Fruit fly (Drosophila melanogaster) whole organism: ENCODE data around the gene mRpL23.

Experiments
- CG8478 ChIP-seq: fragments of >200 bp; optimal IDR thresholded peaks from 2 replicates; lab custom pipeline; 2018; ENCODE audit warnings: inconsistent platforms
- Dll ChIP-seq: fragments of >200 bp; optimal IDR thresholded peaks from 2 replicates; lab custom pipeline; 2017
- EcR ChIP-seq, 2 experiments: fragments of >200 bp; optimal IDR thresholded peaks; 2 replicates each; lab custom pipeline; 2017; ENCODE audit warnings: missing biosample characterization in 2 of 2, missing genetic modification characterization in 2 of 2, missing genetic modification reagents in 2 of 2
- pan ChIP-seq: fragments of >200 bp; optimal IDR thresholded peaks from 2 replicates; lab custom pipeline; 2017
- psq ChIP-seq: fragments of >200 bp; optimal IDR thresholded peaks from 2 replicates; lab custom pipeline; 2017
- usp ChIP-seq: fragments of >200 bp; optimal IDR thresholded peaks from 2 replicates; lab custom pipeline; 2017; ENCODE audit warnings: missing biosample characterization, missing genetic modification characterization, mixed read lengths

The mRpL23 gene

dm6 chr3L:2400227-2400840, 26.8 kb upstream of the mRpL23 start:
- TF ChIP-seq psq (lab: Kevin White, UChicago) (no peak), usp (GFP tag; lab: Kevin White, UChicago) (no peak), Dll (lab: Kevin White, UChicago) (no peak), pan (lab: Kevin White, UChicago) (no peak), EcR (GFP tag; optimal IDR thresholded peaks at IDR 0.05; lab: Kevin White, UChicago) (no peak), CG8478 (lab: Kevin White, UChicago) (no peak)

- no peak for TF ChIP-seq psq (lab: Kevin White, UChicago)
- no peak for TF ChIP-seq Dll (lab: Kevin White, UChicago)
- TF ChIP-seq pan (lab: Kevin White, UChicago): no peak
- no peak for TF ChIP-seq CG8478 (lab: Kevin White, UChicago)
- no peak for TF ChIP-seq EcR (GFP tag; optimal IDR thresholded peaks at IDR 0.05; lab: Kevin White, UChicago)
- TF ChIP-seq usp (GFP tag; lab: Kevin White, UChicago): no peak
These were observed 26.3 kb upstream of the mRpL23 start for dm6 chr3L:2399788-2400187.

- no peak for TF ChIP-seq Dll (lab: Kevin White, UChicago)
- TF ChIP-seq psq (lab: Kevin White, UChicago): no peak
- TF ChIP-seq pan (lab: Kevin White, UChicago): no peak
- no peak for TF ChIP-seq EcR (GFP tag; optimal IDR thresholded peaks at IDR 0.05; lab: Kevin White, UChicago)
- no peak for TF ChIP-seq usp (GFP tag; lab: Kevin White, UChicago)
- no peak for TF ChIP-seq CG8478 (lab: Kevin White, UChicago)
These were observed 25.1 kb upstream of the mRpL23 start for dm6 chr3L:2398636-2399035.

dm6 chr3L:2397571-2398187, 24.2 kb upstream of the mRpL23 start:
- no peak for TF ChIP-seq psq (lab: Kevin White, UChicago)
- TF ChIP-seq Dll (lab: Kevin White, UChicago): no peak
- no peak for TF ChIP-seq CG8478 (lab: Kevin White, UChicago)
- no peak for TF ChIP-seq EcR (GFP tag; optimal IDR thresholded peaks at IDR 0.05; lab: Kevin White, UChicago)
- no peak for TF ChIP-seq pan (lab: Kevin White, UChicago)
- TF ChIP-seq usp (GFP tag; lab: Kevin White, UChicago): no peak

- TF ChIP-seq EcR (GFP tag; optimal IDR thresholded peaks at IDR 0.05; lab: Kevin White, UChicago): no peak
- no peak for TF ChIP-seq psq (lab: Kevin White, UChicago)
- no peak for TF ChIP-seq usp (GFP tag; lab: Kevin White, UChicago)
- no peak for TF ChIP-seq Dll (lab: Kevin White, UChicago)
- TF ChIP-seq CG8478 (lab: Kevin White, UChicago): no peak
- TF ChIP-seq pan (lab: Kevin White, UChicago): no peak
These were observed 19.4 kb upstream of the mRpL23 start for dm6 chr3L:2392745-2393435.

- TF ChIP-seq Dll (lab: Kevin White, UChicago) (no peak), pan (lab: Kevin White, UChicago) (no peak), EcR (GFP tag; optimal IDR thresholded peaks at IDR 0.05; lab: Kevin White, UChicago) (no peak), CG8478 (lab: Kevin White, UChicago) (no peak), usp (GFP tag; lab: Kevin White, UChicago) (no peak), psq (lab: Kevin White, UChicago) (no peak)
These were observed 17.4 kb upstream of the mRpL23 start, which contains the start of the genes CG32298 and CG32299 for dm6 chr3L:2390889-2391288. Gene CG32298 (minus strand): TSS chr3L:2390989. Gene CG32299 (minus strand): TSS chr3L:2390989.

dm6 chr3L:2388683-2389315, 15.3 kb upstream of the mRpL23 start, which contains the start of gene Mzt1:
Gene Mzt1 (plus strand): TSS chr3L:2389265.
- TF ChIP-seq Dll (lab: Kevin White, UChicago) (no peak), usp (GFP tag; lab: Kevin White, UChicago) (no peak), psq (lab: Kevin White, UChicago) (no peak), pan (lab: Kevin White, UChicago) (no peak), CG8478 (lab: Kevin White, UChicago) (no peak), EcR (GFP tag; optimal IDR thresholded peaks at IDR 0.05; lab: Kevin White, UChicago) (no peak)

- no peak for TF ChIP-seq EcR (GFP tag; optimal IDR thresholded peaks at IDR 0.05; lab: Kevin White, UChicago)
- TF ChIP-seq psq (lab: Kevin White, UChicago): no peak
- TF ChIP-seq Dll (lab: Kevin White, UChicago): no peak
- no peak for TF ChIP-seq CG8478 (lab: Kevin White, UChicago)
- no peak for TF ChIP-seq pan (lab: Kevin White, UChicago)
- no peak for TF ChIP-seq usp (GFP tag; lab: Kevin White, UChicago)
These were observed 14.3 kb upstream of the mRpL23 start for dm6 chr3L:2387816-2388215.

- TF ChIP-seq usp (GFP tag; lab: Kevin White, UChicago) (no peak), pan (lab: Kevin White, UChicago) (no peak), psq (lab: Kevin White, UChicago) (no peak), Dll (lab: Kevin White, UChicago) (no peak), EcR (GFP tag; optimal IDR thresholded peaks at IDR 0.05; lab: Kevin White, UChicago) (no peak), CG8478 (lab: Kevin White, UChicago) (no peak)
These were observed 12.9 kb upstream of the mRpL23 start for dm6 chr3L:2386433-2386832.

dm6 chr3L:2385325-2386007, 12.0 kb upstream of the mRpL23 start:
- TF ChIP-seq psq (lab: Kevin White, UChicago) (no peak), pan (lab: Kevin White, UChicago) (no peak), Dll (lab: Kevin White, UChicago) (no peak)
